Worm (Caenorhabditis elegans) whole organism, L1 larva: ENCODE results near the gene Y57G7A.1.

Source experiments
- C04F5.9 ChIP-seq: sonication (generic microtip); optimal IDR thresholded peaks from 2 replicates; lab custom pipeline; 2016; ENCODE audit warnings: missing genetic modification characterization, missing compliant biosample characterization
- C16A3.4 ChIP-seq: fragments of 150-350 bp; optimal IDR thresholded peaks from 2 replicates; lab custom pipeline; 2014; ENCODE audit warnings: missing biosample characterization, missing genetic modification characterization
- aha-1 ChIP-seq: fragments of 150-350 bp; optimal IDR thresholded peaks from 2 replicates; lab custom pipeline; 2014; ENCODE audit warnings: missing biosample characterization, missing genetic modification characterization
- alr-1 ChIP-seq: fragments of 200-800 bp; sonication (Bioruptor generic); optimal IDR thresholded peaks from 2 replicates; lab custom pipeline; 2018; ENCODE audit warnings: borderline replicate concordance, mild to moderate bottlenecking, missing genetic modification characterization, missing compliant biosample characterization
- aly-2 ChIP-seq: fragments of 150-350 bp; optimal IDR thresholded peaks from 2 replicates; lab custom pipeline; 2014; ENCODE audit warnings: missing biosample characterization, missing genetic modification characterization
- ama-1 ChIP-seq: fragments of 150-350 bp; optimal IDR thresholded peaks from 2 replicates; lab custom pipeline; 2014
- ceh-63 ChIP-seq: fragments of 200-800 bp; sonication (Bioruptor generic); optimal IDR thresholded peaks from 2 replicates; lab custom pipeline; 2018; ENCODE audit warnings: mild to moderate bottlenecking, missing genetic modification characterization, missing compliant biosample characterization
- dsc-1 ChIP-seq: sonication (generic microtip); optimal IDR thresholded peaks from 2 replicates; lab custom pipeline; 2016; ENCODE audit warnings: mild to moderate bottlenecking, missing genetic modification characterization, missing compliant biosample characterization
- efl-1 ChIP-seq, 4 experiments: fragments of 150-350 bp; optimal IDR thresholded peaks in 3 of 4; peaks in 1 of 4; 1 replicate in 1 of 4; 2 replicates in 3 of 4; lab custom pipeline; 2014; ENCODE audit warnings: missing biosample characterization in 2 of 4, missing genetic modification characterization in 2 of 4, missing genetic modification reagents in 2 of 4
- efl-3 ChIP-seq: fragments of 200-800 bp; sonication (Bioruptor generic); optimal IDR thresholded peaks from 2 replicates; lab custom pipeline; 2018; ENCODE audit warnings: mild to moderate bottlenecking, missing genetic modification characterization, missing compliant biosample characterization
- elt-2 ChIP-seq: sonication (generic microtip); optimal IDR thresholded peaks from 2 replicates; lab custom pipeline; 2016; ENCODE audit warnings: missing genetic modification characterization, mild to moderate bottlenecking, inconsistent platforms, missing compliant biosample characterization, missing genetic modification reagents
- fkh-10 ChIP-seq: sonication (generic microtip); optimal IDR thresholded peaks from 2 replicates; lab custom pipeline; 2017; ENCODE audit warnings: missing biosample characterization, missing genetic modification reagents, missing genetic modification characterization
- fkh-4 ChIP-seq: sonication (generic microtip); optimal IDR thresholded peaks from 2 replicates; lab custom pipeline; 2016; ENCODE audit warnings: missing compliant biosample characterization, missing genetic modification characterization, borderline replicate concordance
- fkh-8 ChIP-seq: sonication (generic microtip); optimal IDR thresholded peaks from 2 replicates; lab custom pipeline; 2016; ENCODE audit warnings: mild to moderate bottlenecking, missing genetic modification characterization, missing compliant biosample characterization
- grh-1 ChIP-seq: fragments of 200-800 bp; sonication (Bioruptor generic); IDR thresholded peaks from 2 replicates; pipeline ENCODE4 v1.3.6; 2022; ENCODE audit warnings: missing genetic modification reagents, missing genetic modification characterization, missing compliant biosample characterization
- hlh-4 ChIP-seq: sonication (generic microtip); optimal IDR thresholded peaks from 2 replicates; lab custom pipeline; 2016; ENCODE audit warnings: mild to moderate bottlenecking, missing genetic modification characterization, missing compliant biosample characterization
- jun-1 ChIP-seq: fragments of 150-350 bp; optimal IDR thresholded peaks from 2 replicates; lab custom pipeline; 2014; ENCODE audit warnings: missing biosample characterization, missing genetic modification reagents, missing genetic modification characterization
- lin-13 ChIP-seq: fragments of 150-350 bp; optimal IDR thresholded peaks from 2 replicates; lab custom pipeline; 2014; ENCODE audit warnings: missing biosample characterization, missing genetic modification reagents, missing genetic modification characterization
- lin-15B ChIP-seq: fragments of 150-350 bp; sonication (generic microtip); optimal IDR thresholded peaks from 3 replicates; lab custom pipeline; 2014; ENCODE audit warnings: missing biosample characterization, missing genetic modification characterization
- lin-35 ChIP-seq, 2 experiments: fragments of 150-350 bp; optimal IDR thresholded peaks; 2 replicates each; lab custom pipeline; 2014; ENCODE audit warnings: missing biosample characterization in 2 of 2, missing genetic modification characterization in 2 of 2, missing genetic modification reagents in 2 of 2
- lin-39 ChIP-seq: fragments of 150-350 bp; optimal IDR thresholded peaks from 2 replicates; lab custom pipeline; 2014; ENCODE audit warnings: missing biosample characterization, missing genetic modification reagents, missing genetic modification characterization
- lsy-2 ChIP-seq, 2 experiments: fragments of 150-350 bp; optimal IDR thresholded peaks; 2 replicates each; lab custom pipeline; 2014; ENCODE audit warnings: missing biosample characterization in 2 of 2, missing genetic modification characterization in 2 of 2
- mab-9 ChIP-seq: fragments of 200-800 bp; sonication (Bioruptor generic); IDR thresholded peaks from 2 replicates; pipeline ENCODE4 v1.3.6; 2022; ENCODE audit warnings: missing genetic modification reagents, missing genetic modification characterization, missing compliant biosample characterization
- mep-1 ChIP-seq: fragments of 150-350 bp; optimal IDR thresholded peaks from 2 replicates; lab custom pipeline; 2014; ENCODE audit warnings: missing biosample characterization, missing genetic modification characterization
- nhr-11 ChIP-seq: fragments of 150-350 bp; optimal IDR thresholded peaks from 2 replicates; lab custom pipeline; 2014; ENCODE audit warnings: missing biosample characterization, missing genetic modification characterization
- nhr-19 ChIP-seq: fragments of 200-800 bp; sonication (Bioruptor generic); conservative IDR thresholded peaks from 2 replicates; pipeline ENCODE4 v1.3.6; 2022; ENCODE audit warnings: missing genetic modification characterization, missing compliant biosample characterization
- nhr-28 ChIP-seq: fragments of 150-350 bp; optimal IDR thresholded peaks from 2 replicates; lab custom pipeline; 2014; ENCODE audit warnings: missing biosample characterization, missing genetic modification characterization
- nhr-76 ChIP-seq: sonication (generic microtip); optimal IDR thresholded peaks from 2 replicates; lab custom pipeline; 2017; ENCODE audit warnings: missing biosample characterization, missing genetic modification characterization
- pax-3 ChIP-seq: fragments of 200-800 bp; sonication (Bioruptor generic); optimal IDR thresholded peaks from 2 replicates; lab custom pipeline; 2018; ENCODE audit warnings: mild to moderate bottlenecking, missing genetic modification characterization, moderate library complexity, missing compliant biosample characterization
- skn-1 ChIP-seq: fragments of 150-350 bp; optimal IDR thresholded peaks from 2 replicates; lab custom pipeline; 2014; ENCODE audit warnings: missing biosample characterization, missing genetic modification characterization
- snpc-4 ChIP-seq: fragments of 150-350 bp; optimal IDR thresholded peaks from 2 replicates; lab custom pipeline; 2014; ENCODE audit warnings: missing biosample characterization, missing genetic modification characterization
- tbx-2 ChIP-seq: sonication (generic microtip); optimal IDR thresholded peaks from 2 replicates; lab custom pipeline; 2016; ENCODE audit warnings: missing genetic modification characterization, missing compliant biosample characterization
- unc-86 ChIP-seq: sonication (generic microtip); optimal IDR thresholded peaks from 2 replicates; lab custom pipeline; 2016; ENCODE audit warnings: missing genetic modification characterization, missing compliant biosample characterization
- xbp-1 ChIP-seq: sonication (generic microtip); optimal IDR thresholded peaks from 2 replicates; lab custom pipeline; 2016; ENCODE audit warnings: missing genetic modification characterization, missing compliant biosample characterization
- zag-1 ChIP-seq: fragments of 150-350 bp; optimal IDR thresholded peaks from 2 replicates; lab custom pipeline; 2014; ENCODE audit warnings: missing biosample characterization, missing genetic modification characterization
- zip-4 ChIP-seq: fragments of 200-800 bp; sonication (Bioruptor generic); optimal IDR thresholded peaks from 2 replicates; lab custom pipeline; 2018; ENCODE audit warnings: mild to moderate bottlenecking, missing genetic modification characterization, moderate library complexity, missing compliant biosample characterization
- ztf-11 ChIP-seq, 2 experiments: sonication (generic microtip); optimal IDR thresholded peaks; 2 replicates each; lab custom pipeline; 2016 to 2017; ENCODE audit warnings: missing genetic modification characterization in 2 of 2, missing biosample characterization in 1 of 2, missing compliant biosample characterization in 1 of 2

The Y57G7A.1 gene

ce11 chrII:1266790-1267189 is 31.5 kb upstream of the Y57G7A.1 start, which contains the start of gene oac-30:
TSS of gene oac-30 (minus strand) at chrII:1266890.
- TF ChIP-seq pax-3 (tag; lab: Kevin White, UChicago) (no peak), lin-13 (GFP tag; lab: Kevin White, UChicago) (no peak), nhr-28 (tag; lab: Kevin White, UChicago) (no peak), lin-15B (no peak), nhr-11 (tag; lab: Kevin White, UChicago) (no peak), lsy-2 (tag; optimal IDR thresholded peaks at IDR 0.05; lab: Kevin White, UChicago) (no peak), hlh-4 (tag; lab: Kevin White, UChicago) (no peak), ceh-63 (GFP tag; lab: Kevin White, UChicago) (no peak), fkh-10 (GFP tag; lab: Kevin White, UChicago) (no peak), C16A3.4 (tag; lab: Kevin White, UChicago) (no peak), jun-1 (tag; lab: Kevin White, UChicago) (no peak), fkh-8 (no peak), nhr-76 (no peak), efl-1 (optimal IDR thresholded peaks at IDR 0.05; lab: Kevin White, UChicago) (no peak), efl-1 (GFP tag; optimal IDR thresholded peaks at IDR 0.05 in 1 of 2; lab: Kevin White, UChicago) (no peak), xbp-1 (no peak), skn-1 (tag; lab: Kevin White, UChicago) (no peak), ama-1 (lab: Kevin White, UChicago) (no peak)

DNA sequence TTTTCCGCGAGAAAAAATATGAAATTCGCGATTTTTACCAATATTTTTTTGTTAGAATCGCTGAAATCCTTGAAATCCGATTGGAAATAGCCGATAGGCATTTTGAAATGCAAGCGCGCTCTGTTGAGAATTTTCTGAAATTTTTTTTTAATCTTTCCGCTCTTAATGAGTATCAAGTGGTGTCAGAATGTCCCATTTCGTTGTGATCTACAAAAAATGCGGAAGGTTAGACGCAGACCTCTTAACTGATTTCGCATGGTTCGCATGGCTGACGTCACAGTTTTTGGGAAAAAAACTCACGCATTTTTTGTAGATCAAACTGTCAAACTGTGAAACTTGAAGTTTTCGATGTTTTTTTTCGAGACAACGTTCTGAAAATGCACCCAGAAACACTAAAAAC is 26.5 kb upstream of the Y57G7A.1 start, which contains the start of gene srw-66:
Gene srw-66 (minus strand): TSS at position 101 of the 400 bp plus-strand sequence.
- no peak for TF ChIP-seq efl-1 (optimal IDR thresholded peaks at IDR 0.05; lab: Kevin White, UChicago)
- TF ChIP-seq efl-1 (GFP tag; optimal IDR thresholded peaks at IDR 0.05 in 1 of 2; lab: Kevin White, UChicago): peak in 1 of 2 experiments; percentile 43
- no peak for TF ChIP-seq nhr-76
- TF ChIP-seq, all 84 proteins: peak for 1

ce11 chrII:1275439-1275838 is 22.8 kb upstream of the Y57G7A.1 start, which contains the start of gene Y57G7A.5:
TSS of gene Y57G7A.5 (minus strand) at chrII:1275539.
- TF ChIP-seq efl-3 (GFP tag; lab: Kevin White, UChicago) (no peak), zag-1 (tag; lab: Kevin White, UChicago) (no peak), mab-9 (GFP tag; lab: Robert Waterston, UW) (no peak), aha-1 (tag; lab: Kevin White, UChicago) (no peak), C16A3.4 (tag; lab: Kevin White, UChicago) (no peak), nhr-19 (GFP tag; lab: Robert Waterston, UW) (no peak), alr-1 (tag; lab: Kevin White, UChicago) (no peak), unc-86 (tag; lab: Kevin White, UChicago) (no peak), snpc-4 (tag; lab: Kevin White, UChicago) (no peak), fkh-10 (GFP tag; lab: Kevin White, UChicago) (no peak), lin-39 (tag; lab: Kevin White, UChicago) (no peak), C04F5.9 (tag; lab: Kevin White, UChicago) (no peak), nhr-11 (tag; lab: Kevin White, UChicago) (no peak), tbx-2 (no peak), aly-2 (tag; lab: Kevin White, UChicago) (no peak), zip-4 (no peak), lin-13 (GFP tag; lab: Kevin White, UChicago) (no peak), mep-1 (no peak), elt-2 (tag; lab: Kevin White, UChicago) (no peak), fkh-4 (tag; lab: Kevin White, UChicago) (no peak)

DNA sequence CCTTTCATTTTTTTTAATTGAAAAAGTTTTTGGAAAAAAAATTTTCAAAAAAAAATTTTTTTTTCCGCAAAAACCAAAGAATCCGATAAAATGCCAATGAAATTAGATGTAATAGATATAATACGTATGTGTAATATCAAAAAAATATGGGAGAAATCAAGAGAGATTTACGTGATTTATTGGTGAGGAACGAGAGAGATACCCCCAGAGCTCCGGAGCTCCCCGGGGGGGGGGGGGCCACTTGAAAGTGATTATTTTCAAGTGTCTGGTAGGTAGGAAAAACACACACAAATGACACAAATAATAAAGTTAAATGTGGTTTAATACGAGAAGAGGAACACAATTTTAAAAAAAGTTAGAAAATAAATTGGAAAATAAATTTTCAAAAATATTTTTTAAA is 21.5 kb upstream of the Y57G7A.1 start, which contains the start of gene Y57G7A.11:
Gene Y57G7A.11 (minus strand): TSS at position 101 of the 400 bp plus-strand sequence.
- TF ChIP-seq nhr-19 (GFP tag; lab: Robert Waterston, UW): no peak
- TF ChIP-seq nhr-11 (tag; lab: Kevin White, UChicago): no peak
- TF ChIP-seq dsc-1 (tag; lab: Kevin White, UChicago): peak; percentile 83
- TF ChIP-seq grh-1 (GFP tag; lab: Robert Waterston, UW): no peak
- no peak for TF ChIP-seq xbp-1
- TF ChIP-seq lin-35 (GFP tag; optimal IDR thresholded peaks at IDR 0.05; lab: Kevin White, UChicago): no peak
- no peak for TF ChIP-seq pax-3 (tag; lab: Kevin White, UChicago)
- TF ChIP-seq ztf-11 (tag; optimal IDR thresholded peaks at IDR 0.05; lab: Kevin White, UChicago): no peak
- peak; percentile 39 for TF ChIP-seq fkh-4 (tag; lab: Kevin White, UChicago)
